Fruit fly (Drosophila melanogaster): ENCODE data around the gene Sur-8.

DNA sequence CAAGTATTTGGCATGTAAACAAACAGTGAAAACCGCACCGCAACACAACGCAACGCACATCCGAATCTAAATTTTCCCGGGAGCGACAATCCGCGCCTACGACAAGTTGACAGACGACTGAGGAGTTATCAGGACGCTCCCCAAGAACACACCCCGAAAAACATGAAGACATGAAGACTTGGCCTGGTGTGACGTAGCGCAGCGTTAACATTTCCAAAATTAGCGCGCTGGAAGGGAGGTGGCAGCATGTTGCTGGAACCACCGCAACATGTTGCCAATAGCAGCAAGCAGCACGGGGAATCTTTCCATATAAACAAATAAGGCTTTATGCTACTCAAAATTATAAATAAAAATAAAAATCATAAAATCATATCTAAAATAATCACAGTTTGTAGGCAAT, 56.1 kb downstream of the Sur-8 start:
- TF ChIP-seq Abd-B (GFP tag; optimal IDR thresholded peaks at IDR 0.05) = no peak
- no peak for TF ChIP-seq sage (GFP tag; optimal IDR thresholded peaks at IDR 0.05)
- TF ChIP-seq foxo (GFP tag; optimal IDR thresholded peaks at IDR 0.05) = no peak
- no peak for TF ChIP-seq fru (GFP tag; optimal IDR thresholded peaks at IDR 0.05)
- no peak for TF ChIP-seq pan (optimal IDR thresholded peaks at IDR 0.05)
- no peak for TF ChIP-seq br (GFP tag; optimal IDR thresholded peaks at IDR 0.05)
- TF ChIP-seq ey (GFP tag; optimal IDR thresholded peaks at IDR 0.05) = no peak
- TF ChIP-seq Myc (optimal IDR thresholded peaks at IDR 0.05) = no peak
